Fruit fly (Drosophila melanogaster) whole organism, larva: ENCODE measurements around the gene HemK2.

Experiments used
- noc ChIP-seq: fragments of 200-800 bp; sonication (Bioruptor generic); optimal IDR thresholded peaks from 3 replicates; lab custom pipeline; 2019; ENCODE audit warnings: missing biosample characterization, mild to moderate bottlenecking, missing genetic modification characterization, moderate library complexity

Gene HemK2

dm6 chr2L:2765659-2766373, 6.3 kb upstream of the HemK2 start, which contains the start of the genes Snx21 and aph-1:
Gene Snx21 (minus strand): TSS chr2L:2765665.
Gene aph-1 (plus strand): TSS chr2L:2766233.
- peak; percentile 94 for TF ChIP-seq noc (tag; lab: Kevin White, UChicago)

DNA sequence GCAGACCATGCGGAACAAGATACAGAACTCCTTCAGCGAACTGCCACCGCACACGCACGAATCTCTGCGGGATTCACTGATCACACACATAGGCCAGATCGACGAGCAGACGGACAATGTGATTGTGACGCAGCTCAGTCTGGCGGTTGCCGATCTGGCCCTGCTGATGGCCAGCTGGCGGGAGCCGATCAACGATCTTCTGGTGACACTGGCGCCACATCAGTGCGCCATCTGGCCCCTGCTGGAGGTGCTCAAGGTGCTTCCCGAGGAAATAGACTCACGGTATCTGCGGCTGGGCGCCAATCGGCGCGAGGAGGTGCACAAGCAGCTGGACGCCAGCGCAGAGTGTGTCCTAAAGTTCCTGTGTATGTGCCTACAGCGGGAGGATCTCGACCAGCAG, 811 bp upstream of the HemK2 start:
- TF ChIP-seq noc (tag; lab: Kevin White, UChicago): no peak

DNA sequence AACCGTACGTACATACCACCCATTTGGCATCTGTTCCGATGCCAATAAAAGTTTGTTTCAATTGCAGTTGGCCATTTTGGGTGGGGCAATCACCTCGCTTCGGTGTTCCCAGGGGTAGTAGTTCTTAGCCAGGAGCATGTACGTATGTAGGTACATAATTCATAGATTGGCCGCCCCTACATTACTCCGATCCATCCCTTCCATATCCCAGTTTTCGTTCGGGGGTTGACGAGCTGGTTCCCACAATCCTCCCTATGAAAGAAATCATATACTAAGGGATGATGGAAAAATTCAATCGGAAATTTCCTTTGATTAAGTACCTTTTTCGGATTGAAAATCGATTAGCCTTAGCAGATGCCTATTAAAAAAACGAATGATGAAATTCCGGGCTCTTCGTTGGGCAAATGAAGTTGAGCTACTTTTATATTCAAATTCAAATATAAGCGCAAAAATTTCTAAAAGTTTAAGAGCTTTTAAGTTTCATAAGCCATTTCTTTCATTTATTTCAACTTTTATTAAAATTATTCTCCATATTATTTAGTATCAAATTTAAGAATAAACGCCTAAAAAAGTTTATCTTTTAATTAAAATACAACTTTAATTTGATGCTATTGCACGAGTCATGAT, 1.4 kb downstream of the HemK2 start:
- TF ChIP-seq noc (tag; lab: Kevin White, UChicago): no peak

DNA sequence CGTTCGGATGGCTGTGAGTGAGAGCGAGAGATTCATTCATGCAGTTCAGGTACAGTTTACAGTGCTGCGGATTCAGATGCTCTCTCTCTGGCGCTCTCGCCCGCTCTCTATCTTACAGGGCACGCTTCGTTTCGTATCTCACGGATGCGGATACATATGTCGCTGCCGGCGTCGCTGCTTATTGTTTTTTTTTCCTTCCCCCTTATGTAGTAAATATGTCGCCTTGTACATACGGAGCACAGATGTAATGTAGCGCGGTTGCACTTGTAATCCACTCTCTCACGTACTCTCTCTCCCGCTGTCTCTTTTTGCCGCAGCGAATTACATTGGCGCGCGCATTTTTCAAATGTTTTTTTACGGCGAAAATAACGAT, 4.2 kb downstream of the HemK2 start:
- TF ChIP-seq noc (tag; lab: Kevin White, UChicago): no peak

DNA sequence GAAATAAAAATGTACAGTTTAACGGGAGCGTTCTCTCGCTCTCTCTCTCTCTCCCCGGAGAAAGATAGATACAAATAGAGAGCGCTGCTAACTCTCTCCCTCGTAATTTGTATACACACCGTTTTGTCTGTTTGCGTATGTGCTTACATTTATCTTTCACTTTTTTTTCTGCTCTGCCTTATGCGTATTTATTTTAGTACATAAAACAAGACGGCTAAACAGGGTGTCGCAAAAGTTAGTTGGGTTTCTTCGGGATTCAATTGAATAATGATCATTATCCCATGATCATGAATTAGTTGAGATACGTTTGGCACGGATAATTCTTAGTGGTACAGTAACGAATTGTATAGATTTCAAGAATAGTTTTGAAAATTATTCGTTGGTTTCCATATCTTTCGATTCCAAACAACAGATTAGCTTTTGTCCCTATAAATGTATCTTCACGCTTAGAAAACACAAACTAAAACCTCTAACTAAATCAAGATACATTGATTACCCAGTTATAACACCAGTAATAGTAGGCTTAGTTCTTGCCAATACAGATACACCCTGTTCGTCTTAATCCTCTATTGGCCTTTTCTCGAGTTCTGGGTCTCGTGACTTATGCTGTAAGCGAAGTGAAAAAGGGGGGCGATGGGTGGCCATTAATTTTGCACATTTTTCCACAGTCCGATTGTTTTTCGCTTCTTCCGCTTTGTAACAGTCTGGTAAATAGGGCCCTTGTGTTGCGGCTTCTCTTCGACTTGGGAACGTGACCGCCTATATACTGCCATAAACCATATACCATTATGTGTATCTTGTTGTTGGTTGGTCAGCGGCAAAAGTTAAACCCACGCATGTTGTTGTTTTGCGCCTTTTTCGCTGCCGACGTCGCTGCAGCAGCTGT, 4.8 kb downstream of the HemK2 start:
- TF ChIP-seq noc (tag; lab: Kevin White, UChicago): peak; percentile 88

DNA sequence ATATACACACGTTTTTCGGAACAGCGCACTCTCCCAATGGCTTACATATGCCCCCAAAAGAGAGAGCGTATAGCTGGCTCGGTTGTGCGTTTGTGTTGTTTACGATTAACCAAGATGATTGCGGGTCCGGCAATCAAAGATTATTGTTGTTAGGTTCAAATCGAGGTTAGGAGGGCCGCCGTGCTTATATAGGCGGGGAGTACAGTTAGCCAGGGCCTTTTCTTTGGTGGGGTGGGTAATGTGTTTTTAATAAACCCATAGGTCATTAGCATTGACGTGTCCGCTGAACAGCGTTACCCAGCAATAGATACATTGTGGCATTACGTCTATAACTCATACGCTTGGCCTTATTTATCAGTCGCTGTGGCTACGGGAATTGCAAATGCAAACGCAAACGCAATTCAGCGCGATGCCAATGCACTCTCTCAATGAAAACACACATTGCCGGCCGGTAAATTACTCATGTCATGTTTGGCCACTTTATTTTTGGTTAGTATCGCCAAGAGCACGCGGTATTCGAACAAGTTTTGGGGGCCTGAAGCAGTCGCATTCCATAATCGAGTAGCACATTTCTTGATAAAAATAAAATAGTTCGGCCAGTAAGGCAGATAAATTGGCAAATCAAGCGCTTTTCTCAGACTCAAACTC, 5.6 kb downstream of the HemK2 start:
- no peak for TF ChIP-seq noc (tag; lab: Kevin White, UChicago)

dm6 chr2L:2752460-2753411, 6.7 kb downstream of the HemK2 start, which contains the start of gene Pgk:
Gene Pgk (minus strand): TSS chr2L:2753068.
- peak; percentile 65 for TF ChIP-seq noc (tag; lab: Kevin White, UChicago)

- peak; percentile 96 for TF ChIP-seq noc (tag; lab: Kevin White, UChicago)
Measured at dm6 chr2L:2751904-2752459, 7.5 kb downstream of the HemK2 start, which contains the start of gene Bacc. Gene Bacc (plus strand): TSS chr2L:2752445.

dm6 chr2L:2751085-2751710, 8.3 kb downstream of the HemK2 start:
- no peak for TF ChIP-seq noc (tag; lab: Kevin White, UChicago)

DNA sequence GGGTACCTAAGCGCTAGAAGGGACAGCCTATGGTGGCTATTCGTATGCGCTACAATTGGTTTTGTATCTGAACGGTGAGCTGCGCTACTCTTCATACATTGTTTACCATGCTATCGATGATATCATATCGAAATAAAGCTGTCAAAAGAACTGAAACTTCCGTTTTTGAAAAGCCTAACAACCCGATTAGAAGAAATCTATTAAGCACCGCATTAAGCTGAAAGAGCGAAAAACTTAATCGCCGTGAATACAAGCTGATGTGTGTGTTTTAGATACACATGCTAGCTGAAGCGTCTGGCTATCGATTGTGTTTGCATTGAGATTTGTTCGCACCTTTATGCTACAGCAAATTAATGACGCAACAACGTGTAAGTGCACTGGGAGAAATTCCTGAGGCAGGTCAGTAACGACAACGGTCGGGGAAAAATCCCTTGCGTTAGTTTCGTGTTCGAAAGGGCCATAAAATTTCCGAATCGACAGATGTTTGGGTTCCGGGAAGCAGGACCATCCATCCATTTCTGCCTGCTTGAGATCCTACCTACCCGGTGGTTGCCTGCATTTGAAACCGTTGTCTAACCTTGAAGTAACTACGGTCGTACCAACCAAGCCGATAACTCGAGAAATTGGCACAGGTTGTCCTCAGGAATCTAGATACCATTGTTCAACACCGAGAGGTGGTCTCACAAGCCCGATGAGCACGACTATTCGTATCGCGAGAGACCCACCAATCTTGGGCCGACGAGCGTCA, 9.0 kb downstream of the HemK2 start:
- TF ChIP-seq noc (tag; lab: Kevin White, UChicago): peak; percentile 81

dm6 chr2L:2749144-2749766, 10.2 kb downstream of the HemK2 start:
- TF ChIP-seq noc (tag; lab: Kevin White, UChicago): no peak

dm6 chr2L:2748480-2749143, 10.9 kb downstream of the HemK2 start:
- TF ChIP-seq noc (tag; lab: Kevin White, UChicago): peak; percentile 93
